Fruit fly (Drosophila melanogaster) S2 (cell line): ENCODE data around the gene HLH3B.

Experiments
- CG8478 ChIP-seq: fragments of >200 bp; optimal IDR thresholded peaks from 2 replicates; lab custom pipeline; 2018
- CTCF ChIP-seq, 2 experiments: fragments of >200 bp; optimal IDR thresholded peaks; 2 replicates each; lab custom pipeline; 2018

Gene HLH3B

DNA sequence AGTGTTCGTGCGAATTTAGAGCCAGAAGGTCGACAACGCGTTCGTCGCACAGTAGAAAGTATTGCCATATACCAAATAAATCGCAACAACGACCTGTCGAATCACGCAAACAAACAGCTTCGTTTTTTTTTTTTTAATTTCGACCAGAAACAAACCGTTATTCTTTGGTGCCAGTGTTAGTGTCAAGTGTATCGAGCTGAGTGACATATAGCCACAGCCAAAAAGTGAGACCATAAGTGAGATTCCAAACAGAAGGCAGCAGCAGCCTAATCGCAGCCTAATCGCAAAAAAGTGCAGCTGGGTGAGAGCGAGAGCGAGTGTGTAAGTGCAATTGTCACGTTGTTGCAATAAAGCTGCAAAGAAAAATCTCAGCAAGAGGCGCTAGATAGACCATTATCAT, 4.1 kb upstream of the HLH3B start, which contains the start of gene per:
Gene per, plus strand, starts transcription at position 1 of the 400 bp plus-strand sequence.
- TF ChIP-seq CG8478 = no peak
- no peak for TF ChIP-seq CTCF (optimal IDR thresholded peaks at IDR 0.05; lab: Kevin White, UChicago)

DNA sequence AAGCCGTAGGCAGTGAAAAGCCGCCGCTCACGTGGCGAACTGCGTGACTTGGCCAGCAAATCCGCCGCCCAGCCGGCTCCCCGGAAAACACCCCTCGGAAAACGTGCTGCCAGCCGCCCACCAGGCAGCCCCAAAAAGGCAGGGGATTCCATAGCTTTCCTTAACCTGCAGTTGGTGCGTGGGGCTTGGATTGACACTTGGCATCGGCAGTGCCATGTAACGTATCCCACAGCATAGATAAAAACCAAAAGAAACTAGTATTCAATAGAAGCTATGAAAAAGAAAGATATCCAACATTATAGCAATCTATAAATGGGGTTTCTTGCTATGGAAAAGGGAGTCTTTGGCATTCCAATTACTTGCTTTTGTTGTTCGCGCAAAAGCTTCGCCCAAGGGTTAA, 3.5 kb upstream of the HLH3B start:
- TF ChIP-seq CG8478 (no peak), CTCF (optimal IDR thresholded peaks at IDR 0.05; lab: Kevin White, UChicago) (no peak)

DNA sequence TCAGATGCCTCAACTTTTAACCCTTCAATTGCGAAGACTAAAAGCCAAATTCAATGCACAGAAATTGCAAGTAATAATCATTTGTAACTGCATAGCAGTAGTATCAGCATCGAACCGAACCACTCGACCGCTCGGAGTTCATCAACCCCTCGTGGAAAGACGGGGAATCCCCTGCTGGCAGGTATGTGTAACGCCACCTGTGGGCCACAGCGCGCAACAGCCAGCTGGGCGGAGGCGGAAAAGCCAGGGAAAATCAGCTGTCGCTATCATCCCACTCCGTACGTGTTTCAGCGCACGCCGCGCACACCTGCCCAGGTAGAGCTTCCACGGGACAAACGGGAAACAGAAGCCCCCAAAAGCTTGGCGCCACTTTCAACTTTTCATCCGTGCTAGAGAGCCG, 2.9 kb upstream of the HLH3B start:
- no peak for TF ChIP-seq CG8478
- TF ChIP-seq CTCF (optimal IDR thresholded peaks at IDR 0.05; lab: Kevin White, UChicago) = peak; percentile 78 to 86

DNA sequence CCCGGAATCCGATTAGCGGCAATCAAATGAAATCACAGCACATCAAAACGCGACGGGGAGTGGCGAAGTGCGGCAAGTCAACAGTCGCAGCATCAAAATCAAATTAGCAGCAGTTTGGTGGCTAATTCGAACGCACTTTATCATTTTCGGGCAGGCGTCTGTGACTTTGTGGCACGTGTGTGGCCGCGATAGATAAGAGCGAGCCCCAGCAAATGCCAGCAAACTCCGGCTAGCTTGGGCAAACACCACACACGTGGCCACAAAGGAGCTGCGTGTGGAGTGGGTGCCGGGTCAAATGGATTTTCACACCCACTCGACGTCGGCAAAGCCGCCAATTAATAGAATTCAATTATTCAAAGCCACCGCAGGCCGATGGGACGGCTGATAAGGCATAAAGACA, 2.4 kb upstream of the HLH3B start:
- no peak for TF ChIP-seq CTCF (optimal IDR thresholded peaks at IDR 0.05; lab: Kevin White, UChicago)
- TF ChIP-seq CG8478 = no peak

DNA sequence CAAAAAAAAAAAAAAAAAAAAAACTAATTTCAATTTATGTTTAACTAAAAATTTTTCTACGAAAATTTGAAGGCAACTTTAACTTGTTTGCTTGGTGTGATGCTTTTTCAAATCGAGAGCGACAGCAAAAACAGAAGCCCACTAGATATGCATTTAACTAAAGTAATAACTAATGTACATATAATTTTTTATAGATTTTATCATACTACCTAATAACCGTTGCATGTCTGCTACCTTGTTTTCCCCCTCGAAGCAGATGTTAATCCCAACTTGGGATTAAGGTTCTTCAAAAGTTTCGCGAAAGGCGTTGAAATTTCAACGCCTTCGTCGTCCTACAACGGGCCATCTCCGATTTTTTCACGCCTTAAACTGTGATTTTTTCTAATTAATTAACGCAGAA, 1.3 kb upstream of the HLH3B start, which contains the start of gene CG2652:
Gene CG2652, minus strand, starts transcription at position 101 of the 400 bp plus-strand sequence.
- TF ChIP-seq CTCF (optimal IDR thresholded peaks at IDR 0.05; lab: Kevin White, UChicago) = no peak
- no peak for TF ChIP-seq CG8478

DNA sequence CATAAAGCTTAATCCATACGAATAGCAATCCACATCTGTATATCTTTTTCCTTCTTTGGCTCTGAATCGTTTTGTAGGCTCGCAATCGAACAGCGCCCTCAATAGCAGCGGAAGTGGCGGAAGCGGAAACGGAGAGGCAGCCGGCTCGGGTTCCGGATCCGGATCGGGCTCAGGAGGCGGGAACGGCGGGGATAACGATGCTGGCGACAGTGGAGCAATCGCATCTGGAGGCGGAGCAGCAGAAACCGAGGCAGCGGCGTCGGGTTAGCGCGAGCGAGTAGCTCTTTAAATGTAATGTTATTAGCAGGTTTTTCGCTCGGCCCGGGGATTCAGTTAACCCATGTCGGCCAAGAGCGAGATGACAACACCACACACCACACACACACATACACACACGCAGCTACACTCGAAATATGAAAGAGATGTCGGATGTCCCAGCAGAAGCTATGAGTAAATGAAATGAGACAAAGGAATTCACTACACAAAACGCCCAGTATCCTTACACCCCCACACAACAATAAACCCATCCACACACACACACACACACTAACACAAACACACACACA, 4.4 kb downstream of the HLH3B start:
- TF ChIP-seq CTCF (optimal IDR thresholded peaks at IDR 0.05; lab: Kevin White, UChicago) (no peak), CG8478 (no peak)

DNA sequence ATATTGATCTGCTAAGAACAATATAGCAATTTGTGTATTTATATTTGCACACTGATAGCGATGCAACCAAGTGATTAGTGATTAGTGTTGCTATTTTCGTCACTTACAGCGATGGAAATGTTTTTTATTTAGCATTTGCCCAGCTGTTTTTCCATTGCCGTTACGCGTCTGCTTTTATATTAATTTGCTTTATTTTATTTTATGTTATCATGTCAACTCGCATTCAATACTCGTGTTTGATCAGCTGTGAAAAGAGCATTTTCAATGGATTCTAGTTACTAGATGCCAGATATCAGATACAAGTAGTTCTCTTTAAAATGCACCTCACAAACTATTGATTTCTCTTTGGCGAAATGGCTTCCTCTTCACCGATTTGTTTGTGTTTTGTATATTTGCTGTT, 18.1 kb downstream of the HLH3B start:
- TF ChIP-seq CTCF (optimal IDR thresholded peaks at IDR 0.05; lab: Kevin White, UChicago) (no peak), CG8478 (no peak)

DNA sequence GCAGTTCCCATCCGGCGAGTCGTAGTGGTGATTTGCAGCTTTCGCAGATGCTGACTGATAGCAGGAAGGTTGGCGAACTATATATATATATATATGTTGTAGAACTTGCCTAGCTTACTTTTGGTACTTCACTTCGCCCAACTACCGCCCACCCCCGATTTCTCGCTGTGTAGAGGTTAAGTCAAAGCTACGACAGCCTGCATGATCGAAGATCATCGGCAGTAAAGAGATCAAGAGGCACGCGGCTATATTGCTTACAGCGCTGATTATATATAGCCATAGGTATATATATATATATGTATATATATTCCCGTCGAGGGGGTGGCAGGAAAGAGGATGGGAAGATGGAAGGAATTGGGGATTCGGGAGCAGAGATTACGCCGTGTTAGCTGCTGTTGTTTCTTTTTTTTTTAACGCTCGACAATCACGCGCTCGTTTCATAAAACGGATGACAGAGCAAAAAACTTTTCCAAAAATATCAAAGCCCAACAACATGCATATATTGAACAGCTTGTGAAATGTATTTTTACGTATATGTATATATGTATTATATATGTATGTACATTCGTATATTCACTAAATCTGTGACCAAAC, 18.9 kb downstream of the HLH3B start:
- TF ChIP-seq CG8478 (no peak), CTCF (optimal IDR thresholded peaks at IDR 0.05; lab: Kevin White, UChicago) (no peak)

DNA sequence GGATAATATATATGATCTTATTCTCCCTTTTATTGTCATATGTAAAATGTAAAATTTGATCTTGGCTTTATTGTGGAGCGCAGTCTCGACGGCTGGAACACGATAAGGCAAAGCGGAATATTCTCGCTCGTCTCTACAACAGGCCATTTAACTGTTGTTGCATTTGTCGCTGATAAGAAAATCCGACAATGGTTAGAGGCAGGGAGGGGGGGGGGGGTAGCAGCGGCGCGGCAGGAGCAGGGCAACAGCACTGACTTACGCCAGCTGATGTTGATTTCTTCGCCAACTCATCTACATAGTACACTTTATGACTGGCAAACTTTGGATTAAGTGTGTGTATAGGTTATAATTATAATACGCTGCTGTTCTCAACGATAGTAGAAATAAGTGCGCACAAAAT, 19.8 kb downstream of the HLH3B start:
- TF ChIP-seq CTCF (optimal IDR thresholded peaks at IDR 0.05; lab: Kevin White, UChicago) (no peak), CG8478 (no peak)

DNA sequence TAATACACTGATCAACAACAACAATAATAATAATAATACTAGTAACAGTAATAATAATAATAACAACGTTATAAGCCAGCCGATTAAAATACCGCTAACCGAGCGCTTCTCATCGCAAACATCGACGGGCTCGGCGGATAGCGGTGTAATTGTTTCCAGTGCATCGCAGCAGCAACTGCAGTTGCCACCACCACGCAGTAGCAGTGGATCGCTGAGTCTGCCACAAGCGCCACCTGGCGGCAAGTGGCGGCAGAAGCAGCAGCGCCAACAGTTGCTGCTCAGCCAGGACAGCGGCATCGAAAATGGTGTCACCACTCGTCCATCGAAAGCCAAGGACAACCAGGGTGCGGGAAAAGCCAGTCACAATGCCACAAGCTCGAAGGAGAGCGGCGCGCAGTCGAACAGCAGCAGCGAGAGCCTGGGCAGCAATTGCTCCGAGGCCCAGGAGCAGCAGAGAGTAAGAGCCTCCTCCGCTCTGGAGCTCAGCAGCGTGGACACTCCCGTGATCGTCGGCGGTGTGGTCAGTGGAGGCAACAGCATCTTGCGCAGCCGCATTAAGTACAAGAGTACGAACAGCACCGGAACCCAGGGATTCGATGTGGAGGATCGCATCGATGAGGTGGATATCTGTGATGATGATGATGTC, 22.0 kb downstream of the HLH3B start:
- TF ChIP-seq CTCF (optimal IDR thresholded peaks at IDR 0.05; lab: Kevin White, UChicago) (peak; percentile 85 to 88), CG8478 (no peak)

DNA sequence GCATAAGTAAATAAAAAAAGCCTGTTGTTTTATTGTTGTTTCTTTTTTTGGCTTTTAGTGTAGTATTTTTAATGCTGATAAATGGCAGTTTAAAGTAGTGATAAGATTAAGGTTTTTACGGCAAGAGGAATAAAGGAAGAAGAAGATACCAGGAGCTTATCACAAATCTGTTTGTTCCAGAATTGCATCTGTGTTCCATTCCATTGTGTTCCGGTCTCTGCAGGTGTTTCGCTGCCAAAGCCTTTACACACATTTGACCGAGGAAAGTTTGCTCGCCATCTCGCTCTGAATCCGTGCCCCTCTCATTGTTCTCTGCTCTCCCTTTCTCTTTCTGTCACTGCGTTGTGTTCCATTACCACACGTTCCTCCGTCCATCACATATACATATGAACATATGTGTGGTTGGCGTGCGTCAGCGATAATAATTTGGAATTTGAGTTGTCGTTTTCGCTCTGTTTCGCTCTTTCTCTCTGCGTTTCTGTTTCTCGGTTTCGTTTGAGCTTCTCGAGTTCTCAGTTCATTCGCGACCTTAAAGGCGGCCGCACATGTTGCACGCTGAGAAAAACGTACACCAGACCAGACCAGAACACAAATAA, 23.2 kb downstream of the HLH3B start:
- TF ChIP-seq CG8478 (no peak), CTCF (optimal IDR thresholded peaks at IDR 0.05; lab: Kevin White, UChicago) (peak in 1 of 2 experiments; percentile 31)

DNA sequence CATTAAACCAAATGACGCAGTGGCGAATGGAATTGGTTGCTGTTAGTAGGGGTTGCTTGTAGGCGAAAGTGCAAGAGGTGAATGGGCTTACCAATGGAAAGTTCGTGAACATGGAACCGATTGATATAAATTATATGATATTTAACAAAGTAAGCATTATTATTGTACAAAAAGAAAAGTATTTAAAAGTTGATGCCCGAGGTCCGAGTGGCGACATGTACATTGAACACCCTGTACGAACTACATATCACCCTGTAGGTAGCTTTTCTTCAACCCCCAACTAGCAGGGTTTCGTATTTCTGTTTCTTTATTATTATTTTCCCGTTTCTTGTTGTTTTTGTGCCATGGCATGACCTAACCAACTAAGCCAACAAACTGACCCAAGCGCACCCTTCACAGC, 24.3 kb downstream of the HLH3B start:
- TF ChIP-seq CG8478 (no peak), CTCF (optimal IDR thresholded peaks at IDR 0.05; lab: Kevin White, UChicago) (no peak)

DNA sequence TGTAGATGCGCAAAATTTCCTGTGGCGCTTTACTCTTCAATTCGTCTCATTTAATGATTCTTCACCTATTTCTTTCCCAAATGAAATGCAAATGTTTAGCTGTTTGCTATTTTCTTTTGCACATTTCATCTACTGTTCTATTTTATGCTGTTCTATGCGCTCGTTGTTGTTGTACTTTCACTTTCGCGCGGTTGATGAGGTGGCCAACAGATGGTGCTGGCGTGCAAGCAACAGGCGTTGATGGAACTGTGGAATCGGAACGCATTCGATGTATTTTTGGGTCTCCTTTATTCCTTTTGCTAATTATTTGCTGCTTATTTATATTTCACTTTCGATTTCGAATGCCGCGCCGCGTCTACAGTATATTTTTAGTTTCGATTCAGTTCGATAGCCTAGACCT, 25.5 kb downstream of the HLH3B start:
- TF ChIP-seq CG8478 = no peak
- TF ChIP-seq CTCF (optimal IDR thresholded peaks at IDR 0.05; lab: Kevin White, UChicago) = peak; percentile 81 to 82

DNA sequence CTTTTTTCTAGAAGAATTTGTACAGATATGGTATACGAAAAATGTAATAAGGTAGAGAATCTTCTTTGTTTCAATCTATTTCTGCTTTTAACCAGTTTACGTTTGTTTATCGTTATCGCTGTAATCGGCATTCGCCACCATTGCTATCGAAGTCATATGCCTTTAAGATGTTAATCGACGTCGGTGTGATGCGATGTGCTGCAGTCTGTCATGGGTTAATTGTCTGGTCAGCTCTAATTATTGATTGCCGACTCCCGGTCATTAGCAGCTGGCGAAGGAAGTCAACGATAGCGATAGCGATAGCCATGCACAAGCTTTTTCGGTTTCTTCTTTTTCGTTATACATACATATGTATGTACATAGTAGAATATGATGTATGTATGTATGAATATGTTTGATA, 26.0 kb downstream of the HLH3B start:
- TF ChIP-seq CTCF (optimal IDR thresholded peaks at IDR 0.05; lab: Kevin White, UChicago) = no peak
- no peak for TF ChIP-seq CG8478

DNA sequence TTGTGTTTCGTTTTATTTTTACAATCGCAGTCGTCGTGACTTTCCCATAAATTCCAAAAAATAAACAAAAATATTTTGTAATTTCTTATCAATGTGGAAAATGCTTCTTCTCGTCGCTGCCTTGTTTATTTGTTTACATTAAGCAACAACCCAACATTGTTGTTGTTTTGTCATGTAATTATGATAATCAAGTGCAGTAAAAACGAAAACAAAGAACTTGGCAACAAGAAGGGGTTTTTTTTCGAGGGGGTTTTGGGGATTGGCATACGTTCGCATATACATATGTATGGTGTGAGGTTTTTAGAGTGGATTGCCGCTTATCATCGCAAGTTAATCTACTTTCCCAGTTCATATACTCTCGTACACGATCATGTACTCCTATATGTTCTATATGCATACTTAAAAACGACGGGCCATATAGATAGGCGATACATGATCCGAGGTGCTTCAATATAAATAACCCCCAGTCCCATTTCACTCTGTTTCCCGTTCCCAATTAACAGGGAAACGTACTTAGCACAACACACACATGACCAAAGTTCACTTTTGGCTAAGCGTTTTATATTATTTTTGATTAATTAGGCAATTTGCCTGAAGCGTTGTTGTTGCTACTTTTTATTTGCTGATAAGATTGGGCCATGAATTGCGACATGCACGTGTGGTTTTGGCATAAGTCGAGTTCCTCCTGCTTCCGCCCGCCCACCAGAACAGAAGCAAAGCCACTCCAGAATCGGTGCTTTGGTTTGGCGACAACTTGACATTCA, 27.8 kb downstream of the HLH3B start:
- TF ChIP-seq CG8478 (no peak), CTCF (optimal IDR thresholded peaks at IDR 0.05; lab: Kevin White, UChicago) (no peak)
